Fruit fly (Drosophila melanogaster) whole organism, adult: ENCODE results near the gene hyd.
A peak's percentile ranks its signal among the peaks of the same experiment; 100 is the strongest.

Experiments
- CG1620 ChIP-seq: fragments of 200-800 bp; sonication (Bioruptor generic); optimal IDR thresholded peaks from 2 replicates; lab custom pipeline; 2016; ENCODE audit warnings: missing biosample characterization, missing genetic modification characterization
- CG7101 ChIP-seq: fragments of 200-800 bp; sonication (Bioruptor generic); optimal IDR thresholded peaks from 2 replicates; lab custom pipeline; 2018; ENCODE audit warnings: missing biosample characterization, mild to moderate bottlenecking, missing genetic modification characterization, moderate library complexity
- Hr96 ChIP-seq: fragments of 200-800 bp; sonication (Bioruptor generic); optimal IDR thresholded peaks from 2 replicates; lab custom pipeline; 2016; ENCODE audit warnings: missing biosample characterization, missing genetic modification characterization
- Mnt ChIP-seq: fragments of 200-800 bp; sonication (Bioruptor generic); optimal IDR thresholded peaks from 2 replicates; lab custom pipeline; 2016; ENCODE audit warnings: missing biosample characterization, mild to moderate bottlenecking, missing genetic modification characterization
- cnc ChIP-seq, 2 experiments: fragments of >200 bp; optimal IDR thresholded peaks; 2 replicates each; lab custom pipeline; 2017
- toe ChIP-seq: fragments of 200-800 bp; sonication (Bioruptor generic); optimal IDR thresholded peaks from 2 replicates; lab custom pipeline; 2016; ENCODE audit warnings: missing biosample characterization, missing genetic modification characterization

DNA sequence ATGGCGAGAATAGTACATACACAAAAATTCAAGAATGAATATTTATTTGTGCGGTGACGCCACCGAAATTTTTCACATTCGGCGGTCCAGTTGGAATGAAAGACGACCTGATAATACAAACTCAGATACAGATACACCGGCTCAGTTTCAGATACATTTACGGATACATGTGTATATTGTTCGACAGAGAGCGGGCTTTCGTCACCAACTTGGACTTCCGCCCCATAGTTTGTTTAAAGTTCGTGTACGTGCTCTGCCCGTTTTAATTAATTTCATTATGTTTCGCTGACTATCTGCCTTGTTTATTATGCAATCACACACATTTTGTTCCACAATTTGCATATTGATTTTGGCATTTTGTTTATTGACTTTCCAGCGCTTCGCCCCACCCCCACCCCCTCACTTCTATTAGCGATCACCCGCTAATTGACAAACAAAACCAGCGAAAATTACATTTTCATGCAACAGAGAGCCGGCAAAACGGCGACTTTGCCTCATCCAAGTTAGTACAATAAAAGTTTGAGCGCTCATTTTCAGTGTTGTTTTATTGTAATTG lies 24.2 kb downstream of the hyd start:
- no peak for TF ChIP-seq Hr96 (GFP tag; lab: Kevin White, UChicago)
- TF ChIP-seq cnc (optimal IDR thresholded peaks at IDR 0.05; lab: Kevin White, UChicago), result no peak
- TF ChIP-seq CG1620, result peak; percentile 10
- TF ChIP-seq toe (GFP tag; lab: Kevin White, UChicago), result no peak
- no peak for TF ChIP-seq Mnt
- no peak for TF ChIP-seq CG7101 (tag; lab: Kevin White, UChicago)
